Fruit fly (Drosophila melanogaster): Measurements from ENCODE around the gene CG17751.

The CG17751 gene

DNA sequence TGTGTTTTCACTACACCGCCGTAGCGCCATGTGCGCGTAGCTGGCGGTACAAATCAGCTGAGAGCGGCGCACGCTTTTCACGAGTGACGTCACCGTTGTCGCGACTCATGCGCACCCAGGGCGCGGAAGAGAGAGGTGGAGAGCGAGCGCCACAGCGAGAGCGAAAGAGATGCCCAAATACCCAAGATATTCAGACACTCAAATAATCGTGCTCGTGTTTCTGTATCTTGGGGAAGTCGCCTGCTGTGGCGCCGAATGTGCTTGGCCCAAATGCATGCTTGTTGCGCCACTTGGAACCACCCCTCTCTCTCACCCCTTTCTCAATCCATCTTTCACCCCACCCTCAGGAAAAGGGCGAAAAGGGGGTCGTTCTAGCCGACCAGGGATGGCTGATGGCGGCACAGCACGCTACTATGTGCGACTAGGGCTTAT is 25.6 kb downstream of the CG17751 start, which contains the start of gene CG6231 (continued):
- TF ChIP-seq CG3407 (GFP tag; optimal IDR thresholded peaks at IDR 0.05) (no peak), ro (GFP tag; IDR thresholded peaks at IDR 0.05) (no peak), Drgx (GFP tag; IDR thresholded peaks at IDR 0.05) (0 out of 2 replicates have a peak, but pooled peaks have one; percentile 45), CG3847 (GFP tag; IDR thresholded peaks at IDR 0.05) (no peak), gfzf (GFP tag; optimal IDR thresholded peaks at IDR 0.05) (no peak), Kr (GFP tag; optimal IDR thresholded peaks at IDR 0.05) (no peak), chinmo (GFP tag; IDR thresholded peaks at IDR 0.05; ENCODE audit: partially characterized antibody) (peak; percentile 92; the same call in 3 of the 4 replicates), ab (GFP tag; optimal IDR thresholded peaks at IDR 0.05) (no peak), CG13287 (GFP tag; IDR thresholded peaks at IDR 0.05; ENCODE audit: partially characterized antibody) (peak; percentile 62), CG10543 (GFP tag; optimal IDR thresholded peaks at IDR 0.05) (peak; percentile 33), Ets65A (GFP tag) (no peak), tna (GFP tag; IDR thresholded peaks at IDR 0.05; ENCODE audit: partially characterized antibody) (peak; percentile 19; the same call in 1 of the 2 replicates), vvl (GFP tag; IDR thresholded peaks at IDR 0.05) (peak; percentile 46; the same call in 1 of the 2 replicates), yki (optimal IDR thresholded peaks at IDR 0.05) (peak; percentile 18), D19B (GFP tag; optimal IDR thresholded peaks at IDR 0.05) (no peak), Myb (GFP tag; optimal IDR thresholded peaks at IDR 0.05) (no peak), mam (GFP tag; optimal IDR thresholded peaks at IDR 0.05) (peak; percentile 21), CG2202 (tag; optimal IDR thresholded peaks at IDR 0.05) (no peak), CG31224 (GFP tag; IDR thresholded peaks at IDR 0.05) (no peak), crp (GFP tag; optimal IDR thresholded peaks at IDR 0.05) (peak in 1 of 2 experiments; percentile 75), CG11696 (GFP tag; IDR thresholded peaks at IDR 0.05) (no peak), Gsc (GFP tag; IDR thresholded peaks at IDR 0.05) (no peak), ranshi (GFP tag; IDR thresholded peaks at IDR 0.05) (0 out of 2 replicates have a peak, but pooled peaks have one; percentile 14), sens-2 (GFP tag; IDR thresholded peaks at IDR 0.05) (no peak), CG1832 (GFP tag; optimal IDR thresholded peaks at IDR 0.05) (peak; percentile 64), Xrp1 (GFP tag; IDR thresholded peaks at IDR 0.05) (no peak), Dll (GFP tag; IDR thresholded peaks at IDR 0.05; ENCODE audit: partially characterized antibody) (peak; percentile 41; the same call in 1 of the 4 replicates), Dip3 (GFP tag; optimal IDR thresholded peaks at IDR 0.05) (no peak), pan (optimal IDR thresholded peaks at IDR 0.05) (no peak), pan (GFP tag; optimal IDR thresholded peaks at IDR 0.05 in 1 of 2, IDR thresholded peaks at IDR 0.05 in 1 of 2) (no peak), CG4730 (GFP tag; IDR thresholded peaks at IDR 0.05) (0 out of 2 replicates have a peak, but pooled peaks have one; percentile 3), CG15269 (tag; optimal IDR thresholded peaks at IDR 0.05) (no peak), pita (GFP tag; optimal IDR thresholded peaks at IDR 0.05) (no peak), CG34224 (GFP tag; IDR thresholded peaks at IDR 0.05; ENCODE audit: partially characterized antibody) (peak; percentile 57), HLHmδ (GFP tag; optimal IDR thresholded peaks at IDR 0.05) (peak; percentile 9), CG18262 (tag; optimal IDR thresholded peaks at IDR 0.05) (no peak), sna (GFP tag; IDR thresholded peaks at IDR 0.05; ENCODE audit: partially characterized antibody) (peak; percentile 65), ERR (GFP tag; optimal IDR thresholded peaks at IDR 0.05) (no peak), Dip2 (GFP tag; IDR thresholded peaks at IDR 0.05) (no peak), pnt (GFP tag; optimal IDR thresholded peaks at IDR 0.05) (peak; percentile 14), CG2678 (tag; optimal IDR thresholded peaks at IDR 0.05) (peak; percentile 2), sqz (GFP tag; optimal IDR thresholded peaks at IDR 0.05) (no peak), chm (GFP tag; IDR thresholded peaks at IDR 0.05) (no peak), Mes4 (GFP tag; optimal IDR thresholded peaks at IDR 0.05) (no peak), CG13775 (GFP tag; optimal IDR thresholded peaks at IDR 0.05) (no peak), BEAF-32 (GFP tag; optimal IDR thresholded peaks at IDR 0.05) (no peak), CG8944 (GFP tag; optimal IDR thresholded peaks at IDR 0.05) (no peak), Antp (GFP tag; optimal IDR thresholded peaks at IDR 0.05) (peak; percentile 8), CG7963 (GFP tag; IDR thresholded peaks at IDR 0.05; ENCODE audit: partially characterized antibody) (0 out of 3 replicates have a peak, but pooled peaks have one; percentile 18), CG10267 (tag; optimal IDR thresholded peaks at IDR 0.05) (no peak)
